Worm (Caenorhabditis elegans): Measurements from ENCODE around the gene F22B7.1.
A peak's percentile ranks its signal among the peaks of the same experiment; 100 is the strongest.

F22B7.1 gene

ce11 chrIII:8648589-8648988 lies 16.5 kb upstream of the F22B7.1 start, which contains the start of gene F22B7.3:
Gene F22B7.3 (plus strand): TSS chrIII:8648889.
- TF ChIP-seq nhr-232 (tag; optimal IDR thresholded peaks at IDR 0.05) = no peak
- TF ChIP-seq rnt-1 (tag; optimal IDR thresholded peaks at IDR 0.05) = no peak
- no peak for TF ChIP-seq tbx-7 (tag; optimal IDR thresholded peaks at IDR 0.05)
- no peak for TF ChIP-seq pag-3 (tag; optimal IDR thresholded peaks at IDR 0.05; ENCODE audit: borderline replicate concordance)
- TF ChIP-seq K02D7.2 (tag; optimal IDR thresholded peaks at IDR 0.05) = no peak
- no peak for TF ChIP-seq fkh-10 (GFP tag; optimal IDR thresholded peaks at IDR 0.05)
- TF ChIP-seq dmd-4 (tag; optimal IDR thresholded peaks at IDR 0.05; ENCODE audit: borderline replicate concordance) = no peak
- TF ChIP-seq mec-3 (tag; optimal IDR thresholded peaks at IDR 0.05; ENCODE audit: borderline replicate concordance) = no peak
- TF ChIP-seq F13H6.1 (tag; optimal IDR thresholded peaks at IDR 0.05) = no peak

- TF ChIP-seq hlh-15 (tag; optimal IDR thresholded peaks at IDR 0.05) = peak; percentile 29
- TF ChIP-seq rnt-1 (tag; optimal IDR thresholded peaks at IDR 0.05) = peak; percentile 33
- TF ChIP-seq pros-1 (tag; optimal IDR thresholded peaks at IDR 0.05) = no peak
- TF ChIP-seq ceh-2 (tag; optimal IDR thresholded peaks at IDR 0.05) = peak; percentile 41
- TF ChIP-seq ceh-14 (tag; optimal IDR thresholded peaks at IDR 0.05) = peak; percentile 41
- TF ChIP-seq ceh-19 (GFP tag; optimal IDR thresholded peaks at IDR 0.05) = peak; percentile 64
- TF ChIP-seq T23F11.4 (GFP tag; optimal IDR thresholded peaks at IDR 0.05) = peak; percentile 51
- TF ChIP-seq hlh-13 (GFP tag; optimal IDR thresholded peaks at IDR 0.05) = no peak
- TF ChIP-seq hlh-8 (tag; optimal IDR thresholded peaks at IDR 0.05) = no peak
- peak; percentile 63 for TF ChIP-seq elt-2 (tag; optimal IDR thresholded peaks at IDR 0.05)
- TF ChIP-seq unc-55 (GFP tag; optimal IDR thresholded peaks at IDR 0.05) = no peak
- TF ChIP-seq madf-2 (tag; optimal IDR thresholded peaks at IDR 0.05) = peak; percentile 59
- TF ChIP-seq nhr-11 (tag; optimal IDR thresholded peaks at IDR 0.05) = no peak
- peak; percentile 65 for TF ChIP-seq ceh-34 (tag; optimal IDR thresholded peaks at IDR 0.05)
- TF ChIP-seq pqm-1 (tag; optimal IDR thresholded peaks at IDR 0.05) = peak; percentile 17
- TF ChIP-seq unc-86 (tag; optimal IDR thresholded peaks at IDR 0.05) = peak; percentile 63
- peak; percentile 66 for TF ChIP-seq sox-4 (tag; optimal IDR thresholded peaks at IDR 0.05)
- TF ChIP-seq zip-5 (tag; optimal IDR thresholded peaks at IDR 0.05) = peak; percentile 53
- peak; percentile 56 for TF ChIP-seq K09A11.1 (tag; optimal IDR thresholded peaks at IDR 0.05; ENCODE audit: insufficient read depth)
- TF ChIP-seq odd-2 (tag; optimal IDR thresholded peaks at IDR 0.05) = no peak
- peak; percentile 27 for TF ChIP-seq Y22D7AL.16 (tag; optimal IDR thresholded peaks at IDR 0.05)
- peak; percentile 42 for TF ChIP-seq K02D7.2 (tag; optimal IDR thresholded peaks at IDR 0.05)
- TF ChIP-seq lim-6 (tag; optimal IDR thresholded peaks at IDR 0.05) = no peak
- no peak for TF ChIP-seq F13H6.1 (tag; optimal IDR thresholded peaks at IDR 0.05)
- peak; percentile 74 for TF ChIP-seq pha-2 (tag; optimal IDR thresholded peaks at IDR 0.05)
- no peak for TF ChIP-seq pha-4 (tag; optimal IDR thresholded peaks at IDR 0.05)
- TF ChIP-seq unc-3 (GFP tag; conservative IDR thresholded peaks at IDR 0.05) = peak; percentile 65; the same call in 1 of the 2 replicates
- TF ChIP-seq unc-3 (tag; optimal IDR thresholded peaks at IDR 0.05) = peak; percentile 23
- TF ChIP-seq ceh-31 (tag; optimal IDR thresholded peaks at IDR 0.05) = peak; percentile 57
- peak; percentile 53 for TF ChIP-seq sdc-2 (tag; optimal IDR thresholded peaks at IDR 0.05)
- TF ChIP-seq ceh-18 (tag; optimal IDR thresholded peaks at IDR 0.05) = peak; percentile 39
- peak; percentile 60 for TF ChIP-seq npax-4 (tag; optimal IDR thresholded peaks at IDR 0.05)
- TF ChIP-seq ref-2 (tag; optimal IDR thresholded peaks at IDR 0.05) = peak; percentile 58
- TF ChIP-seq pat-9 (tag; optimal IDR thresholded peaks at IDR 0.05) = peak; percentile 44
- no peak for TF ChIP-seq pax-1 (tag; optimal IDR thresholded peaks at IDR 0.05)
- TF ChIP-seq fkh-10 (GFP tag; optimal IDR thresholded peaks at IDR 0.05) = no peak
- TF ChIP-seq ceh-9 (tag; optimal IDR thresholded peaks at IDR 0.05) = peak; percentile 34
- TF ChIP-seq nfya-1 (tag; optimal IDR thresholded peaks at IDR 0.05) = peak; percentile 55
- TF ChIP-seq ttx-3 (tag; optimal IDR thresholded peaks at IDR 0.05) = peak; percentile 57
- peak; percentile 79 for TF ChIP-seq che-1 (tag; optimal IDR thresholded peaks at IDR 0.05)
- peak; percentile 54 for TF ChIP-seq eyg-1 (tag; optimal IDR thresholded peaks at IDR 0.05)
- peak; percentile 60 for TF ChIP-seq fax-1 (tag; optimal IDR thresholded peaks at IDR 0.05)
- TF ChIP-seq dve-1 (tag; optimal IDR thresholded peaks at IDR 0.05) = peak; percentile 62
- TF ChIP-seq nhr-232 (tag; optimal IDR thresholded peaks at IDR 0.05) = peak; percentile 69
- TF ChIP-seq tbx-2 (tag; optimal IDR thresholded peaks at IDR 0.05) = peak; percentile 70
- peak; percentile 53 for TF ChIP-seq ztf-16 (tag; optimal IDR thresholded peaks at IDR 0.05)
- no peak for TF ChIP-seq mec-3 (tag; optimal IDR thresholded peaks at IDR 0.05; ENCODE audit: borderline replicate concordance)
These were observed 14.8 kb upstream of the F22B7.1 start, which contains the start of gene flp-23 for ce11 chrIII:8650235-8650817. Gene flp-23 (plus strand): TSS chrIII:8650767.
